Fruit fly (Drosophila melanogaster) whole organism, embryonic: ENCODE results near the gene mof.

ENCODE experiments used
- Atf3 ChIP-seq: fragments of 200-800 bp; sonication (Bioruptor generic); optimal IDR thresholded peaks from 3 replicates; lab custom pipeline; 2016; ENCODE audit warnings: missing biosample characterization, missing genetic modification characterization
- Blimp-1 ChIP-seq: fragments of 200-800 bp; sonication (Bioruptor generic); optimal IDR thresholded peaks from 3 replicates; lab custom pipeline; 2018; ENCODE audit warnings: missing biosample characterization, missing genetic modification characterization, mild to moderate bottlenecking, moderate library complexity, missing genetic modification reagents
- CG10959 ChIP-seq: fragments of 200-800 bp; sonication (Bioruptor generic); IDR thresholded peaks from 2 replicates; pipeline ENCODE4 v1.3.6; 2022; ENCODE audit warnings: missing biosample characterization, missing genetic modification characterization
- CG12236 ChIP-seq: fragments of 200-800 bp; sonication (Bioruptor generic); optimal IDR thresholded peaks from 2 replicates; lab custom pipeline; 2016; ENCODE audit warnings: missing biosample characterization, missing genetic modification characterization
- CG12744 ChIP-seq: fragments of 200-800 bp; sonication (Bioruptor generic); optimal IDR thresholded peaks from 2 replicates; lab custom pipeline; 2016; ENCODE audit warnings: missing biosample characterization, missing genetic modification characterization
- CG14014 ChIP-seq: fragments of 200-800 bp; sonication (Bioruptor generic); IDR thresholded peaks from 2 replicates; pipeline ENCODE4 v1.3.6; 2022; ENCODE audit warnings: missing biosample characterization, missing genetic modification characterization
- CG15011 ChIP-seq: fragments of 200-800 bp; sonication (Bioruptor generic); optimal IDR thresholded peaks from 3 replicates; lab custom pipeline; 2018; ENCODE audit warnings: missing biosample characterization, mild to moderate bottlenecking, missing genetic modification characterization
- CG15073 ChIP-seq: fragments of 200-800 bp; sonication (Bioruptor generic); optimal IDR thresholded peaks from 2 replicates; lab custom pipeline; 2016; ENCODE audit warnings: missing biosample characterization, missing genetic modification characterization
- CG15696 ChIP-seq: fragments of 200-800 bp; sonication (Bioruptor generic); optimal IDR thresholded peaks from 2 replicates; lab custom pipeline; 2019; ENCODE audit warnings: missing biosample characterization, mild to moderate bottlenecking, missing genetic modification characterization, moderate library complexity
- CG16863 ChIP-seq: fragments of 200-800 bp; sonication (Bioruptor generic); optimal IDR thresholded peaks from 3 replicates; lab custom pipeline; 2016; ENCODE audit warnings: missing biosample characterization, missing genetic modification characterization
- CG18476 ChIP-seq: fragments of 200-800 bp; sonication (Bioruptor generic); optimal IDR thresholded peaks from 2 replicates; lab custom pipeline; 2016; ENCODE audit warnings: missing biosample characterization, mild to moderate bottlenecking, missing genetic modification characterization
- CG31365 ChIP-seq: fragments of 200-800 bp; sonication (Bioruptor generic); optimal IDR thresholded peaks from 2 replicates; lab custom pipeline; 2018; ENCODE audit warnings: missing biosample characterization, mild to moderate bottlenecking, missing genetic modification characterization
- CG31441 ChIP-seq: fragments of 200-800 bp; sonication (Bioruptor generic); IDR thresholded peaks from 2 replicates; pipeline ENCODE4 v1.3.6; 2022; ENCODE audit warnings: missing biosample characterization, missing genetic modification characterization
- CG33213 ChIP-seq: fragments of 200-800 bp; sonication (Bioruptor generic); optimal IDR thresholded peaks from 3 replicates; lab custom pipeline; 2016; ENCODE audit warnings: missing biosample characterization, missing genetic modification characterization
- CG3407 ChIP-seq: fragments of 200-800 bp; sonication (Bioruptor generic); optimal IDR thresholded peaks from 2 replicates; lab custom pipeline; 2018; ENCODE audit warnings: missing biosample characterization, mild to moderate bottlenecking, missing genetic modification characterization
- CG4617 ChIP-seq: fragments of 200-800 bp; sonication (Bioruptor generic); optimal IDR thresholded peaks from 3 replicates; lab custom pipeline; 2016; ENCODE audit warnings: missing biosample characterization, missing genetic modification characterization, borderline replicate concordance
- CG4707 ChIP-seq: fragments of 200-800 bp; sonication (Bioruptor generic); optimal IDR thresholded peaks from 2 replicates; lab custom pipeline; 2018; ENCODE audit warnings: missing biosample characterization, mild to moderate bottlenecking, missing genetic modification characterization, moderate library complexity
- CG6813 ChIP-seq: fragments of 200-800 bp; sonication (Bioruptor generic); optimal IDR thresholded peaks from 2 replicates; lab custom pipeline; 2017; ENCODE audit warnings: missing biosample characterization, missing genetic modification characterization, mild to moderate bottlenecking, moderate library complexity, missing genetic modification reagents
- CG7357 ChIP-seq: fragments of 200-800 bp; sonication (Bioruptor generic); IDR thresholded peaks from 3 replicates; pipeline ENCODE4 v1.3.6; 2022; ENCODE audit warnings: missing biosample characterization, missing genetic modification characterization
- Camta ChIP-seq: fragments of 200-800 bp; sonication (Bioruptor generic); optimal IDR thresholded peaks from 2 replicates; lab custom pipeline; 2016; ENCODE audit warnings: missing biosample characterization, missing genetic modification characterization
- CoRest ChIP-seq: fragments of 200-800 bp; sonication (Bioruptor generic); optimal IDR thresholded peaks from 3 replicates; lab custom pipeline; 2018; ENCODE audit warnings: missing biosample characterization, mild to moderate bottlenecking, missing genetic modification characterization, moderate library complexity
- D ChIP-seq, 2 experiments: fragments of 200-800 bp in 1 of 2; fragments of >200 bp in 1 of 2; sonication (Bioruptor generic) in 1 of 2; optimal IDR thresholded peaks; 2 replicates in 1 of 2; 3 replicates in 1 of 2; lab custom pipeline; 2017; ENCODE audit warnings: mild to moderate bottlenecking in 1 of 2, missing biosample characterization in 1 of 2, missing genetic modification characterization in 1 of 2, missing genetic modification reagents in 1 of 2
- Dip3 ChIP-seq: fragments of 200-800 bp; sonication (Bioruptor generic); optimal IDR thresholded peaks from 3 replicates; lab custom pipeline; 2016; ENCODE audit warnings: missing biosample characterization, missing genetic modification characterization
- Dll ChIP-seq: fragments of 200-800 bp; sonication (Bioruptor generic); IDR thresholded peaks from 4 replicates; pipeline ENCODE4 v1.3.6; 2022; ENCODE audit warnings: missing biosample characterization, missing genetic modification characterization; ENCODE audit not compliant: partially characterized antibody
- Drgx ChIP-seq: fragments of 200-800 bp; sonication (Bioruptor generic); IDR thresholded peaks from 2 replicates; pipeline ENCODE4 v1.3.6; 2022; ENCODE audit warnings: missing biosample characterization, missing genetic modification characterization
- HLH4C ChIP-seq: fragments of 200-800 bp; sonication (Bioruptor generic); IDR thresholded peaks from 3 replicates; pipeline ENCODE4 v1.3.6; 2022; ENCODE audit warnings: missing biosample characterization, missing genetic modification characterization; ENCODE audit not compliant: partially characterized antibody
- Lpt ChIP-seq: fragments of >200 bp; optimal IDR thresholded peaks from 2 replicates; lab custom pipeline; 2018; ENCODE audit warnings: missing biosample characterization, missing genetic modification characterization
- Mes4 ChIP-seq: fragments of 200-800 bp; sonication (Bioruptor generic); optimal IDR thresholded peaks from 2 replicates; lab custom pipeline; 2016; ENCODE audit warnings: missing biosample characterization, missing genetic modification characterization
- Sox100B ChIP-seq: fragments of 200-800 bp; sonication (Bioruptor generic); optimal IDR thresholded peaks from 3 replicates; lab custom pipeline; 2018; ENCODE audit warnings: missing biosample characterization, mild to moderate bottlenecking, missing genetic modification characterization
- Sox102F ChIP-seq: fragments of 200-800 bp; sonication (Bioruptor generic); optimal IDR thresholded peaks from 2 replicates; lab custom pipeline; 2018; ENCODE audit warnings: missing biosample characterization, mild to moderate bottlenecking, missing genetic modification characterization, moderate library complexity
- Xbp1 ChIP-seq: fragments of 200-800 bp; sonication (Bioruptor generic); optimal IDR thresholded peaks from 3 replicates; lab custom pipeline; 2016; ENCODE audit warnings: missing biosample characterization, mild to moderate bottlenecking, missing genetic modification characterization
- ac ChIP-seq: fragments of 200-800 bp; sonication (Bioruptor generic); optimal IDR thresholded peaks from 3 replicates; lab custom pipeline; 2017; ENCODE audit warnings: missing biosample characterization, mild to moderate bottlenecking, missing genetic modification characterization
- aop ChIP-seq: fragments of 200-800 bp; sonication (Bioruptor generic); IDR thresholded peaks from 2 replicates; pipeline ENCODE4 v1.3.6; 2022; ENCODE audit warnings: missing biosample characterization, missing genetic modification characterization
- dpn ChIP-seq, 2 experiments: fragments of 200-800 bp; sonication (Bioruptor generic); optimal IDR thresholded peaks; 3 replicates each; lab custom pipeline; 2016; ENCODE audit warnings: missing biosample characterization in 2 of 2, missing genetic modification characterization in 2 of 2
- hbn ChIP-seq: fragments of 200-800 bp; sonication (Bioruptor generic); IDR thresholded peaks from 2 replicates; pipeline ENCODE4 v1.3.6; 2022; ENCODE audit warnings: missing biosample characterization, missing genetic modification characterization; ENCODE audit not compliant: partially characterized antibody
- ken ChIP-seq: fragments of 200-800 bp; sonication (Bioruptor generic); IDR thresholded peaks from 3 replicates; pipeline ENCODE4 v1.3.6; 2022; ENCODE audit warnings: missing biosample characterization, missing genetic modification characterization
- klu ChIP-seq: fragments of 200-800 bp; sonication (Bioruptor generic); IDR thresholded peaks from 2 replicates; pipeline ENCODE4 v1.3.6; 2022; ENCODE audit warnings: missing biosample characterization, missing genetic modification characterization
- lbe ChIP-seq: fragments of 200-800 bp; sonication (Bioruptor generic); optimal IDR thresholded peaks from 2 replicates; lab custom pipeline; 2016; ENCODE audit warnings: missing biosample characterization, mild to moderate bottlenecking, missing genetic modification characterization
- lmd ChIP-seq: fragments of 200-800 bp; sonication (Bioruptor generic); IDR thresholded peaks from 2 replicates; pipeline ENCODE4 v1.3.6; 2022; ENCODE audit warnings: missing biosample characterization, missing genetic modification characterization
- org-1 ChIP-seq: fragments of 200-800 bp; sonication (Bioruptor generic); optimal IDR thresholded peaks from 2 replicates; lab custom pipeline; 2017; ENCODE audit warnings: missing biosample characterization, missing genetic modification characterization
- pan ChIP-seq, 4 experiments: fragments of >200 bp in 3 of 4; fragments of 200-800 bp in 1 of 4; sonication (Bioruptor generic) in 1 of 4; optimal IDR thresholded peaks in 3 of 4; IDR thresholded peaks in 1 of 4; 2 replicates each; pipeline versions ENCODE4 v1.3.6 to Lab custom; 2017 to 2022; ENCODE audit warnings: missing biosample characterization in 2 of 4, missing genetic modification characterization in 2 of 4, mixed read lengths in 1 of 4
- phol ChIP-seq: fragments of 200-800 bp; sonication (Bioruptor generic); optimal IDR thresholded peaks from 3 replicates; lab custom pipeline; 2018; ENCODE audit warnings: missing biosample characterization, mild to moderate bottlenecking, missing genetic modification characterization, moderate library complexity
- sna ChIP-seq: fragments of 200-800 bp; sonication (Bioruptor generic); IDR thresholded peaks from 2 replicates; pipeline ENCODE4 v1.3.6; 2022; ENCODE audit warnings: missing biosample characterization, missing genetic modification characterization; ENCODE audit not compliant: partially characterized antibody
- sqz ChIP-seq: fragments of 200-800 bp; sonication (Bioruptor generic); optimal IDR thresholded peaks from 3 replicates; lab custom pipeline; 2018; ENCODE audit warnings: missing biosample characterization, mild to moderate bottlenecking, missing genetic modification characterization
- tio ChIP-seq: fragments of 200-800 bp; sonication (Bioruptor generic); optimal IDR thresholded peaks from 2 replicates; lab custom pipeline; 2017; ENCODE audit warnings: missing biosample characterization, missing genetic modification characterization, inconsistent platforms
- trh ChIP-seq: fragments of 200-800 bp; sonication (Bioruptor generic); optimal IDR thresholded peaks from 2 replicates; lab custom pipeline; 2016; ENCODE audit warnings: missing biosample characterization, missing genetic modification characterization
- twi ChIP-seq: fragments of 200-800 bp; optimal IDR thresholded peaks from 2 replicates; lab custom pipeline; 2019; ENCODE audit warnings: missing biosample characterization, mild to moderate bottlenecking, missing genetic modification characterization, moderate library complexity
- z ChIP-seq: fragments of 200-800 bp; sonication (Bioruptor generic); IDR thresholded peaks from 3 replicates; pipeline ENCODE4 v1.3.6; 2022; ENCODE audit warnings: missing biosample characterization, missing genetic modification characterization

The mof gene

dm6 chrX:5918499-5919126 is 42.0 kb upstream of the mof start (continued):
- TF ChIP-seq CG31441 (peak; percentile 97), Sox100B (GFP tag; lab: Kevin White, UChicago) (peak; percentile 95), phol (tag; lab: Kevin White, UChicago) (peak; percentile 97), tio (peak; percentile 90), sqz (GFP tag; lab: Kevin White, UChicago) (peak; percentile 99), z (GFP tag; lab: Robert Waterston, UW) (peak; percentile 75; the same call in 2 of the 3 replicates), CG14014 (GFP tag; lab: Robert Waterston, UW) (peak; percentile 99), CoRest (peak; percentile 99), hbn (GFP tag; lab: Robert Waterston, UW) (peak; percentile 66), Mes4 (GFP tag; lab: Kevin White, UChicago) (peak; percentile 97), Drgx (GFP tag; lab: Robert Waterston, UW) (peak; percentile 99), Dll (GFP tag; lab: Robert Waterston, UW) (0 out of 4 replicates have a peak, but pooled peaks have one; percentile 50), dpn (GFP tag; optimal IDR thresholded peaks at IDR 0.05; lab: Kevin White, UChicago) (peak; percentile 99), CG15073 (GFP tag; lab: Kevin White, UChicago) (peak; percentile 87), CG31365 (tag; lab: Kevin White, UChicago) (peak; percentile 93), pan (optimal IDR thresholded peaks at IDR 0.05; lab: Kevin White, UChicago) (no peak), pan (GFP tag; optimal IDR thresholded peaks at IDR 0.05 in 1 of 2, IDR thresholded peaks at IDR 0.05 in 1 of 2) (peak in 1 of 2 experiments; percentile 99), CG10959 (peak; percentile 99), CG12236 (GFP tag; lab: Kevin White, UChicago) (peak; percentile 100), Blimp-1 (peak; percentile 96), trh (peak; percentile 97), CG7357 (GFP tag; lab: Robert Waterston, UW) (peak; percentile 98), ken (peak; percentile 100), CG4617 (peak; percentile 99), ac (GFP tag; lab: Kevin White, UChicago) (peak; percentile 83), HLH4C (peak; percentile 78), lmd (GFP tag; lab: Robert Waterston, UW) (peak; percentile 100), lbe (peak; percentile 98), CG15011 (GFP tag; lab: Kevin White, UChicago) (peak; percentile 98), CG6813 (GFP tag; lab: Kevin White, UChicago) (peak; percentile 98), CG33213 (peak; percentile 99), D (optimal IDR thresholded peaks at IDR 0.05; lab: Kevin White, UChicago) (no peak), D (GFP tag; optimal IDR thresholded peaks at IDR 0.05; lab: Kevin White, UChicago) (peak; percentile 98), Sox102F (GFP tag; lab: Kevin White, UChicago) (peak; percentile 99), Atf3 (GFP tag; lab: Kevin White, UChicago) (peak; percentile 98), org-1 (GFP tag; lab: Kevin White, UChicago) (peak; percentile 99), aop (GFP tag; lab: Robert Waterston, UW) (peak; percentile 96), Camta (GFP tag; lab: Kevin White, UChicago) (peak; percentile 99), CG18476 (GFP tag; lab: Kevin White, UChicago) (peak; percentile 96), CG12744 (GFP tag; lab: Kevin White, UChicago) (peak; percentile 98), CG3407 (peak; percentile 97), sna (GFP tag; lab: Robert Waterston, UW) (no peak), twi (tag; lab: Kevin White, UChicago) (peak; percentile 95), CG4707 (peak; percentile 86), CG15696 (tag; lab: Kevin White, UChicago) (peak; percentile 91), Lpt (no peak), Dip3 (GFP tag; lab: Kevin White, UChicago) (peak; percentile 98), CG16863 (GFP tag; lab: Kevin White, UChicago) (peak; percentile 99), klu (peak; percentile 99), Xbp1 (GFP tag; lab: Kevin White, UChicago) (peak; percentile 99)
